Worm (Caenorhabditis elegans) whole organism, L4/young adult: ENCODE measurements around the gene F36F12.2.

Source experiments
- W03F9.2 ChIP-seq: fragments of 150-350 bp; optimal IDR thresholded peaks from 2 replicates; lab custom pipeline; 2014; ENCODE audit warnings: missing biosample characterization, missing genetic modification characterization
- him-1 ChIP-seq: sonication (generic microtip); optimal IDR thresholded peaks from 2 replicates; lab custom pipeline; 2016; ENCODE audit warnings: missing genotype, missing genetic modification reagents, missing genetic modification characterization, missing compliant biosample characterization

DNA sequence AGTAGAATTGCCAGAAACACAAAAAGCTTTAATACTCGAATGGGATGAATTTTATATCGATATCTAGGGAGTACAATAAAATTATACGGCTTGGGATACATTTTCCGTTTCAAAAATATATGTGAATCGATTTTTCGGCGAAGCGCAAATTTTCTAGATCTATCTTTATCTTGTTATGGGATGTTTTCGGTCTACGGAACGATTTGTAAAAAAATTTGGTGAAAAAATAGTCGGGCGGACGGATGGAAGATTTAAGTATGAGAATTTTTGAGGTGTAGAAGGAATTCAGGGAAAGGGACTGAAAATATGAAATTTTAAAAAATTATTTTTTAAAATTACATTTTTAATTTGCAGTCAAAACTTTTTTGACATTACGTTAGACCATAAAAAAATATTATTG lies 10.9 kb upstream of the F36F12.2 start, which contains the start of gene F22F7.4:
- TF ChIP-seq him-1: no peak
- no peak for TF ChIP-seq W03F9.2 (tag; lab: Kevin White, UChicago)
